Worm (Caenorhabditis elegans) whole organism, young adult: ENCODE results near the gene npax-1.

Experiments used
- B0336.3 ChIP-seq: fragments of 200-800 bp; sonication (Bioruptor generic); IDR thresholded peaks from 2 replicates; pipeline ENCODE4 v1.3.6; 2022; ENCODE audit warnings: missing genetic modification characterization, missing compliant biosample characterization
- C06A6.2 ChIP-seq: fragments of 200-800 bp; sonication (Bioruptor generic); conservative IDR thresholded peaks from 2 replicates; pipeline ENCODE4 v1.3.6; 2022; ENCODE audit warnings: missing genetic modification characterization, missing compliant biosample characterization
- F33H1.4 ChIP-seq: fragments of 200-800 bp; sonication (Bioruptor generic); IDR thresholded peaks from 2 replicates; pipeline ENCODE4 v1.3.6; 2022; ENCODE audit warnings: missing genetic modification reagents, missing genetic modification characterization, missing compliant biosample characterization
- F39B2.1 ChIP-seq: fragments of 200-800 bp; sonication (Bioruptor generic); IDR thresholded peaks from 2 replicates; pipeline ENCODE4 v1.3.6; 2022; ENCODE audit warnings: missing genetic modification reagents, missing genetic modification characterization, missing compliant biosample characterization
- F52B5.7 ChIP-seq: sonication (generic microtip); optimal IDR thresholded peaks from 2 replicates; lab custom pipeline; 2016; ENCODE audit warnings: mild to moderate bottlenecking, missing genetic modification characterization, missing compliant biosample characterization
- F57A8.1 ChIP-seq: fragments of 200-800 bp; sonication (Bioruptor generic); optimal IDR thresholded peaks from 2 replicates; lab custom pipeline; 2018; ENCODE audit warnings: mild to moderate bottlenecking, missing genetic modification characterization, moderate library complexity, missing compliant biosample characterization
- K12H6.12 ChIP-seq: fragments of 200-800 bp; sonication (Bioruptor generic); optimal IDR thresholded peaks from 2 replicates; lab custom pipeline; 2018; ENCODE audit warnings: mild to moderate bottlenecking, missing genetic modification characterization, missing compliant biosample characterization
- T07F8.4 ChIP-seq: sonication (generic microtip); optimal IDR thresholded peaks from 2 replicates; lab custom pipeline; 2016; ENCODE audit warnings: mild to moderate bottlenecking, missing genetic modification characterization, moderate library complexity, missing compliant biosample characterization
- T26A5.8 ChIP-seq: sonication (generic microtip); optimal IDR thresholded peaks from 2 replicates; lab custom pipeline; 2016; ENCODE audit warnings: missing genetic modification characterization, missing compliant biosample characterization
- Y53G8AR.9 ChIP-seq: fragments of 200-800 bp; sonication (Bioruptor generic); conservative IDR thresholded peaks from 2 replicates; pipeline ENCODE4 v1.3.6; 2022; ENCODE audit warnings: missing genetic modification reagents, missing genetic modification characterization, missing compliant biosample characterization
- Y56A3A.18 ChIP-seq: fragments of 200-800 bp; sonication (Bioruptor generic); IDR thresholded peaks from 2 replicates; pipeline ENCODE4 v1.3.6; 2022; ENCODE audit warnings: missing genetic modification reagents, missing genetic modification characterization, missing compliant biosample characterization
- ZK185.1 ChIP-seq: sonication (generic microtip); optimal IDR thresholded peaks from 2 replicates; lab custom pipeline; 2016; ENCODE audit warnings: mild to moderate bottlenecking, missing genetic modification characterization, missing compliant biosample characterization; ENCODE audit not compliant: poor library complexity, severe bottlenecking
- aptf-2 ChIP-seq: fragments of 200-800 bp; sonication (Bioruptor generic); conservative IDR thresholded peaks from 2 replicates; pipeline ENCODE4 v1.3.6; 2022; ENCODE audit warnings: missing genetic modification reagents, missing genetic modification characterization, missing compliant biosample characterization
- aptf-3 ChIP-seq: fragments of 200-800 bp; sonication (Bioruptor generic); IDR thresholded peaks from 2 replicates; pipeline ENCODE4 v1.3.6; 2022; ENCODE audit warnings: missing genetic modification characterization, missing compliant biosample characterization
- atf-7 ChIP-seq: sonication (generic microtip); optimal IDR thresholded peaks from 2 replicates; lab custom pipeline; 2017; ENCODE audit warnings: mild to moderate bottlenecking, missing genetic modification characterization, missing compliant biosample characterization
- attf-3 ChIP-seq: fragments of 200-800 bp; sonication (Bioruptor generic); conservative IDR thresholded peaks from 2 replicates; pipeline ENCODE4 v1.3.6; 2022; ENCODE audit warnings: missing genetic modification reagents, missing genetic modification characterization, missing compliant biosample characterization
- cebp-1 ChIP-seq, 2 experiments: fragments of 200-800 bp in 1 of 2; sonication (Bioruptor generic) in 1 of 2; sonication (generic microtip) in 1 of 2; IDR thresholded peaks in 1 of 2; optimal IDR thresholded peaks in 1 of 2; 2 replicates each; pipeline versions ENCODE4 v1.3.6 to Lab custom; 2017 to 2022; ENCODE audit warnings: missing compliant biosample characterization in 2 of 2, missing genetic modification characterization in 2 of 2, mild to moderate bottlenecking in 1 of 2, missing genetic modification reagents in 1 of 2, moderate library complexity in 1 of 2
- ceh-100 ChIP-seq: fragments of 200-800 bp; sonication (Bioruptor generic); IDR thresholded peaks from 2 replicates; pipeline ENCODE4 v1.3.6; 2022; ENCODE audit warnings: missing genetic modification reagents, missing genetic modification characterization, missing compliant biosample characterization
- ceh-58 ChIP-seq: fragments of 200-800 bp; sonication (Bioruptor generic); IDR thresholded peaks from 2 replicates; pipeline ENCODE4 v1.3.6; 2022; ENCODE audit warnings: missing genetic modification characterization, missing compliant biosample characterization
- ceh-79 ChIP-seq: sonication (generic microtip); optimal IDR thresholded peaks from 2 replicates; lab custom pipeline; 2017; ENCODE audit warnings: mild to moderate bottlenecking, missing genetic modification characterization, missing compliant biosample characterization
- chd-7 ChIP-seq: sonication (generic microtip); optimal IDR thresholded peaks from 2 replicates; lab custom pipeline; 2016; ENCODE audit warnings: mild to moderate bottlenecking, missing genetic modification characterization, moderate library complexity, missing compliant biosample characterization
- dpff-1 ChIP-seq: sonication (generic microtip); optimal IDR thresholded peaks from 2 replicates; lab custom pipeline; 2017; ENCODE audit warnings: mild to moderate bottlenecking, missing genetic modification characterization, missing compliant biosample characterization
- fkh-3 ChIP-seq: sonication (generic microtip); optimal IDR thresholded peaks from 2 replicates; lab custom pipeline; 2016; ENCODE audit warnings: mild to moderate bottlenecking, missing genetic modification characterization, missing compliant biosample characterization
- gei-17 ChIP-seq: fragments of 200-800 bp; sonication (Bioruptor generic); optimal IDR thresholded peaks from 2 replicates; lab custom pipeline; 2018; ENCODE audit warnings: mild to moderate bottlenecking, missing genetic modification characterization, missing compliant biosample characterization
- him-1 ChIP-seq: sonication (generic microtip); optimal IDR thresholded peaks from 2 replicates; lab custom pipeline; 2016; ENCODE audit warnings: missing genotype, missing genetic modification reagents, missing genetic modification characterization, missing compliant biosample characterization
- hmg-1.2 ChIP-seq: fragments of 200-800 bp; sonication (Bioruptor generic); IDR thresholded peaks from 2 replicates; pipeline ENCODE4 v1.3.6; 2022; ENCODE audit warnings: missing genetic modification reagents, missing genetic modification characterization, missing compliant biosample characterization
- hrde-1 ChIP-seq: sonication (generic microtip); optimal IDR thresholded peaks from 2 replicates; lab custom pipeline; 2016; ENCODE audit warnings: missing genetic modification characterization, mild to moderate bottlenecking, missing compliant biosample characterization, moderate library complexity, missing genotype, missing genetic modification reagents, borderline replicate concordance
- let-526 ChIP-seq: fragments of 200-800 bp; sonication (Bioruptor generic); IDR thresholded peaks from 2 replicates; pipeline ENCODE4 v1.3.6; 2022; ENCODE audit warnings: missing genetic modification reagents, missing genetic modification characterization, missing compliant biosample characterization
- lin-35 ChIP-seq, 3 experiments: fragments of 150-350 bp in 2 of 3; sonication (generic microtip) in 1 of 3; optimal IDR thresholded peaks; 2 replicates each; lab custom pipeline; 2014 to 2018; ENCODE audit warnings: missing biosample characterization in 3 of 3, missing genetic modification characterization in 3 of 3, missing genetic modification reagents in 3 of 3
- lin-40 ChIP-seq: sonication (generic microtip); optimal IDR thresholded peaks from 2 replicates; lab custom pipeline; 2016; ENCODE audit warnings: missing genetic modification characterization, mild to moderate bottlenecking, missing compliant biosample characterization, missing genotype, missing genetic modification reagents
- lin-54 ChIP-seq: fragments of 200-800 bp; sonication (Bioruptor generic); optimal IDR thresholded peaks from 2 replicates; lab custom pipeline; 2018; ENCODE audit warnings: mild to moderate bottlenecking, missing genetic modification characterization, missing compliant biosample characterization
- lsl-1 ChIP-seq: fragments of 200-800 bp; sonication (Bioruptor generic); optimal IDR thresholded peaks from 2 replicates; lab custom pipeline; 2018; ENCODE audit warnings: mild to moderate bottlenecking, missing genetic modification characterization, moderate library complexity, missing compliant biosample characterization
- madf-10 ChIP-seq: sonication (generic microtip); optimal IDR thresholded peaks from 2 replicates; lab custom pipeline; 2016; ENCODE audit warnings: mild to moderate bottlenecking, missing genetic modification characterization, missing compliant biosample characterization
- madf-3 ChIP-seq: fragments of 200-800 bp; sonication (Bioruptor generic); IDR thresholded peaks from 2 replicates; pipeline ENCODE4 v1.3.6; 2022; ENCODE audit warnings: missing genetic modification reagents, missing genetic modification characterization, missing compliant biosample characterization
- madf-6 ChIP-seq: fragments of 200-800 bp; sonication (Bioruptor generic); IDR thresholded peaks from 2 replicates; pipeline ENCODE4 v1.3.6; 2022; ENCODE audit warnings: missing genetic modification reagents, missing genetic modification characterization, missing compliant biosample characterization
- mes-4 ChIP-seq: sonication (generic microtip); optimal IDR thresholded peaks from 2 replicates; lab custom pipeline; 2016; ENCODE audit warnings: missing genotype, missing genetic modification characterization, missing compliant biosample characterization
- nfyb-1 ChIP-seq: fragments of 200-800 bp; sonication (Bioruptor generic); IDR thresholded peaks from 2 replicates; pipeline ENCODE4 v1.3.6; 2022; ENCODE audit warnings: missing genetic modification reagents, missing genetic modification characterization, missing compliant biosample characterization
- nhr-179 ChIP-seq: sonication (generic microtip); optimal IDR thresholded peaks from 2 replicates; lab custom pipeline; 2016; ENCODE audit warnings: mild to moderate bottlenecking, missing genetic modification characterization, missing compliant biosample characterization
- nhr-80 ChIP-seq: sonication (generic microtip); optimal IDR thresholded peaks from 2 replicates; lab custom pipeline; 2016; ENCODE audit warnings: missing genetic modification characterization, missing compliant biosample characterization
- rcor-1 ChIP-seq: fragments of 200-800 bp; sonication (Bioruptor generic); IDR thresholded peaks from 2 replicates; pipeline ENCODE4 v1.3.6; 2022; ENCODE audit warnings: missing genetic modification reagents, missing genetic modification characterization, missing compliant biosample characterization
- sptf-2 ChIP-seq: fragments of 200-800 bp; sonication (Bioruptor generic); optimal IDR thresholded peaks from 2 replicates; lab custom pipeline; 2018; ENCODE audit warnings: mild to moderate bottlenecking, missing genetic modification characterization, missing compliant biosample characterization
- zim-3 ChIP-seq: sonication (generic microtip); optimal IDR thresholded peaks from 2 replicates; lab custom pipeline; 2017; ENCODE audit warnings: mild to moderate bottlenecking, missing genetic modification characterization, moderate library complexity, missing compliant biosample characterization
- ztf-18 ChIP-seq: sonication (generic microtip); optimal IDR thresholded peaks from 2 replicates; lab custom pipeline; 2016; ENCODE audit warnings: missing genotype, mild to moderate bottlenecking, missing genetic modification characterization, missing compliant biosample characterization
- ztf-22 ChIP-seq: fragments of 200-800 bp; sonication (Bioruptor generic); optimal IDR thresholded peaks from 2 replicates; lab custom pipeline; 2018; ENCODE audit warnings: mild to moderate bottlenecking, missing genetic modification characterization, moderate library complexity, missing compliant biosample characterization
- ztf-25 ChIP-seq: fragments of 200-800 bp; sonication (Bioruptor generic); IDR thresholded peaks from 2 replicates; pipeline ENCODE4 v1.3.6; 2022; ENCODE audit warnings: missing genetic modification reagents, missing genetic modification characterization, missing compliant biosample characterization

The npax-1 gene

ce11 chrII:7323925-7324324, 7.2 kb downstream of the npax-1 start, which contains the start of gene F21D12.3:
Gene F21D12.3, minus strand, starts transcription at chrII:7324025.
- TF ChIP-seq Y53G8AR.9 (GFP tag; lab: Robert Waterston, UW) (0 out of 2 replicates have a peak, but pooled peaks have one; percentile 24), aptf-2 (GFP tag; lab: Robert Waterston, UW) (no peak), F52B5.7 (peak; percentile 27), ceh-100 (GFP tag; lab: Robert Waterston, UW) (no peak), ceh-79 (tag; lab: Kevin White, UChicago) (no peak), lin-40 (tag; lab: Kevin White, UChicago) (no peak), him-1 (no peak), attf-3 (no peak), ztf-18 (tag; lab: Kevin White, UChicago) (no peak), F39B2.1 (GFP tag; lab: Robert Waterston, UW) (no peak), gei-17 (no peak), madf-10 (no peak), hrde-1 (tag; lab: Kevin White, UChicago) (no peak), ceh-58 (GFP tag; lab: Robert Waterston, UW) (0 out of 2 replicates have a peak, but pooled peaks have one; percentile 32), nhr-179 (tag; lab: Kevin White, UChicago) (no peak), nfyb-1 (GFP tag; lab: Robert Waterston, UW) (0 out of 2 replicates have a peak, but pooled peaks have one; percentile 33), F33H1.4 (0 out of 2 replicates have a peak, but pooled peaks have one; percentile 11), chd-7 (tag; lab: Kevin White, UChicago) (peak; percentile 26), let-526 (GFP tag; lab: Robert Waterston, UW) (no peak), hmg-1.2 (no peak)
- TF ChIP-seq, all 124 proteins: peak for 6

ce11 chrII:7323317-7323716, 7.8 kb downstream of the npax-1 start:
- TF ChIP-seq T26A5.8 (no peak), F57A8.1 (GFP tag; lab: Kevin White, UChicago) (no peak), rcor-1 (0 out of 2 replicates have a peak, but pooled peaks have one; percentile 18), ztf-22 (no peak), let-526 (GFP tag; lab: Robert Waterston, UW) (no peak), Y56A3A.18 (GFP tag; lab: Robert Waterston, UW) (no peak), lin-54 (GFP tag; lab: Kevin White, UChicago) (no peak), lin-40 (tag; lab: Kevin White, UChicago) (no peak), mes-4 (tag; lab: Kevin White, UChicago) (no peak), C06A6.2 (GFP tag; lab: Robert Waterston, UW) (no peak), K12H6.12 (no peak), sptf-2 (GFP tag; lab: Kevin White, UChicago) (no peak), dpff-1 (tag; lab: Kevin White, UChicago) (no peak), madf-3 (no peak), aptf-2 (GFP tag; lab: Robert Waterston, UW) (no peak), nhr-80 (tag; lab: Kevin White, UChicago) (no peak), aptf-3 (GFP tag; lab: Robert Waterston, UW) (no peak), nfyb-1 (GFP tag; lab: Robert Waterston, UW) (peak; percentile 55; the same call in 1 of the 2 replicates), lin-35 (GFP tag; optimal IDR thresholded peaks at IDR 0.05; lab: Kevin White, UChicago) (peak in 1 of 3 experiments; percentile 41), ZK185.1 (no peak), lsl-1 (GFP tag; lab: Kevin White, UChicago) (no peak)
- TF ChIP-seq, all 124 proteins: peak for 3

ce11 chrII:7319471-7319870, 11.7 kb downstream of the npax-1 start:
- no peak for TF ChIP-seq madf-6
- TF ChIP-seq fkh-3 (tag; lab: Kevin White, UChicago), result peak; percentile 73
- TF ChIP-seq ZK185.1, result no peak
- no peak for TF ChIP-seq T07F8.4 (tag; lab: Kevin White, UChicago)
- 0 out of 2 replicates have a peak, but pooled peaks have one; percentile 23 for TF ChIP-seq ztf-25 (GFP tag; lab: Robert Waterston, UW)
- TF ChIP-seq K12H6.12, result peak; percentile 63
- no peak for TF ChIP-seq him-1
- 0 out of 2 replicates have a peak, but pooled peaks have one; percentile 23 for TF ChIP-seq B0336.3 (GFP tag; lab: Robert Waterston, UW)
- peak; percentile 86 for TF ChIP-seq zim-3 (tag; lab: Kevin White, UChicago)
- peak; percentile 60 for TF ChIP-seq atf-7
- peak in 1 of 3 experiments; percentile 14 for TF ChIP-seq lin-35 (GFP tag; optimal IDR thresholded peaks at IDR 0.05; lab: Kevin White, UChicago)
- TF ChIP-seq aptf-2 (GFP tag; lab: Robert Waterston, UW), result peak; percentile 53; the same call in 1 of the 2 replicates
- peak; percentile 46; the same call in 1 of the 2 replicates for TF ChIP-seq ceh-100 (GFP tag; lab: Robert Waterston, UW)
- peak; percentile 90 for TF ChIP-seq F52B5.7
- TF ChIP-seq cebp-1 (GFP tag; IDR thresholded peaks at IDR 0.05; lab: Robert Waterston, UW), result peak; percentile 48; the same call in 1 of the 2 replicates
- TF ChIP-seq cebp-1 (tag; optimal IDR thresholded peaks at IDR 0.05; lab: Kevin White, UChicago), result peak; percentile 73
